Fruit fly (Drosophila melanogaster): ENCODE measurements around the gene ZIPIC.

Gene ZIPIC

dm6 chr3R:30005332-30005979, 31.2 kb downstream of the ZIPIC start:
- TF ChIP-seq CG11762 (GFP tag; optimal IDR thresholded peaks at IDR 0.05; ENCODE audit: insufficient read depth) (no peak), CG3032 (tag; optimal IDR thresholded peaks at IDR 0.05) (peak; percentile 24), Ets21C (GFP tag; optimal IDR thresholded peaks at IDR 0.05) (no peak), Sox102F (GFP tag; optimal IDR thresholded peaks at IDR 0.05) (no peak), CG10631 (GFP tag; optimal IDR thresholded peaks at IDR 0.05) (peak; percentile 51), CG16779 (tag; optimal IDR thresholded peaks at IDR 0.05) (peak; percentile 78), CG9139 (GFP tag; optimal IDR thresholded peaks at IDR 0.05) (peak; percentile 75), fd59A (GFP tag; optimal IDR thresholded peaks at IDR 0.05) (no peak), CG34406 (GFP tag; optimal IDR thresholded peaks at IDR 0.05) (no peak), Eip93F (GFP tag; optimal IDR thresholded peaks at IDR 0.05) (no peak), eg (GFP tag; IDR thresholded peaks at IDR 0.05) (peak; percentile 87), net (GFP tag; optimal IDR thresholded peaks at IDR 0.05) (no peak), CG6163 (GFP tag; IDR thresholded peaks at IDR 0.05) (peak; percentile 84), spab (GFP tag; optimal IDR thresholded peaks at IDR 0.05) (peak; percentile 58), Hr4 (GFP tag; optimal IDR thresholded peaks at IDR 0.05) (no peak), Sox14 (GFP tag; optimal IDR thresholded peaks at IDR 0.05) (no peak), acj6 (GFP tag; optimal IDR thresholded peaks at IDR 0.05) (no peak), achi (GFP tag; optimal IDR thresholded peaks at IDR 0.05) (peak; percentile 12), vri (GFP tag; optimal IDR thresholded peaks at IDR 0.05) (no peak), CG6276 (GFP tag; optimal IDR thresholded peaks at IDR 0.05) (no peak), CG15336 (GFP tag; IDR thresholded peaks at IDR 0.05) (peak; percentile 41; the same call in 1 of the 2 replicates), Ets96B (tag; optimal IDR thresholded peaks at IDR 0.05) (peak; percentile 49), topi (GFP tag; optimal IDR thresholded peaks at IDR 0.05) (no peak), dac (GFP tag; optimal IDR thresholded peaks at IDR 0.05) (no peak), CG3919 (GFP tag; optimal IDR thresholded peaks at IDR 0.05) (peak; percentile 10), CG8119 (GFP tag; IDR thresholded peaks at IDR 0.05) (peak; percentile 67), dsx (GFP tag; optimal IDR thresholded peaks at IDR 0.05; ENCODE audit: poor library complexity, severe bottlenecking) (peak; percentile 16), CG11902 (GFP tag; optimal IDR thresholded peaks at IDR 0.05) (no peak), CG11294 (GFP tag; IDR thresholded peaks at IDR 0.05) (peak; percentile 12; the same call in 1 of the 2 replicates), cyc (GFP tag; optimal IDR thresholded peaks at IDR 0.05) (no peak), fd85E (GFP tag; optimal IDR thresholded peaks at IDR 0.05) (no peak), CG4318 (GFP tag; optimal IDR thresholded peaks at IDR 0.05) (no peak), ss (GFP tag; optimal IDR thresholded peaks at IDR 0.05) (peak; percentile 81 to 85), CG8319 (GFP tag; optimal IDR thresholded peaks at IDR 0.05) (no peak), fkh (GFP tag; optimal IDR thresholded peaks at IDR 0.05) (no peak), Hr39 (GFP tag; optimal IDR thresholded peaks at IDR 0.05) (no peak), CG10669 (GFP tag; optimal IDR thresholded peaks at IDR 0.05) (no peak), pdm3 (GFP tag; optimal IDR thresholded peaks at IDR 0.05) (no peak), CG6792 (GFP tag; optimal IDR thresholded peaks at IDR 0.05) (no peak), CG1621 (tag; optimal IDR thresholded peaks at IDR 0.05) (peak; percentile 66), CG8632 (GFP tag; optimal IDR thresholded peaks at IDR 0.05) (no peak), Hr38 (GFP tag; optimal IDR thresholded peaks at IDR 0.05) (no peak), Eip78C (GFP tag) (peak; percentile 62), Eip75B (GFP tag; optimal IDR thresholded peaks at IDR 0.05) (peak; percentile 41), Met (GFP tag; optimal IDR thresholded peaks at IDR 0.05) (no peak), svp (GFP tag) (no peak), Gug (GFP tag; IDR thresholded peaks at IDR 0.05) (no peak), OdsH (GFP tag; optimal IDR thresholded peaks at IDR 0.05) (no peak), CG7368 (GFP tag; optimal IDR thresholded peaks at IDR 0.05) (no peak), CG6808 (GFP tag; optimal IDR thresholded peaks at IDR 0.05) (peak; percentile 77), Lpt (GFP tag; optimal IDR thresholded peaks at IDR 0.05) (peak; percentile 63), CG31627 (GFP tag; optimal IDR thresholded peaks at IDR 0.05) (no peak)

Measured in whole organism, prepupa.